Worm (Caenorhabditis elegans): Measurements from ENCODE around the gene T25B9.6.
A peak's percentile ranks its signal among the peaks of the same experiment; 100 is the strongest.

Gene T25B9.6

DNA sequence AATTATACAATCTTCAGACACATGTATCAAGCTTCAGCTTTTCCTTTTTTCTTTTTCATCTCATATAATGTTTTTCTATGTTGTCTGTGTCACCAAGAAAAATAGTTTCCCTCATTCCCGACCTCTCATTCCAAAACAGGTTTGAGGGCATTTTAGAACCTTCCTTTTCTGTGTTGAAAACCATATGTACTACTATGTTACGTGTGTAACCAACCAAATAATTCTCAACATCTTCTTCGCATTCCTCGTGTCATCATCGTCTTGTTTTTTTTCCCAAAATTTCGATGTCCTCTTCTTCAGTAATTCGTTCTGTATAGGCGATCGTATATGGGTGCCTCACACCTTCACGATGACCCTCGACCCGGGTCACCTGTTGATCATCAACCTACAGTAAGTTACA is 32.4 kb downstream of the T25B9.6 start, which contains the start of gene pept-2:
TSS of gene pept-2 (plus strand) at position 301 of the 400 bp plus-strand sequence.
- no peak for TF ChIP-seq tbp1 (GFP tag; optimal IDR thresholded peaks at IDR 0.05)
- no peak for TF ChIP-seq T26A5.8 (tag; optimal IDR thresholded peaks at IDR 0.05)
- no peak for TF ChIP-seq madf-10 (tag; optimal IDR thresholded peaks at IDR 0.05)
- TF ChIP-seq lin-54 (GFP tag; optimal IDR thresholded peaks at IDR 0.05): no peak
- no peak for TF ChIP-seq cebp-1 (GFP tag; IDR thresholded peaks at IDR 0.05)
- no peak for TF ChIP-seq cebp-1 (tag; optimal IDR thresholded peaks at IDR 0.05)
- TF ChIP-seq hmg-20 (GFP tag; IDR thresholded peaks at IDR 0.05): no peak
- TF ChIP-seq ceh-58 (GFP tag; IDR thresholded peaks at IDR 0.05): no peak
- no peak for TF ChIP-seq snpc-1.1 (tag; optimal IDR thresholded peaks at IDR 0.05; ENCODE audit: insufficient read depth)
- TF ChIP-seq Y53G8AR.9 (GFP tag; conservative IDR thresholded peaks at IDR 0.05): no peak
- TF ChIP-seq mes-4 (tag; optimal IDR thresholded peaks at IDR 0.05): no peak

DNA sequence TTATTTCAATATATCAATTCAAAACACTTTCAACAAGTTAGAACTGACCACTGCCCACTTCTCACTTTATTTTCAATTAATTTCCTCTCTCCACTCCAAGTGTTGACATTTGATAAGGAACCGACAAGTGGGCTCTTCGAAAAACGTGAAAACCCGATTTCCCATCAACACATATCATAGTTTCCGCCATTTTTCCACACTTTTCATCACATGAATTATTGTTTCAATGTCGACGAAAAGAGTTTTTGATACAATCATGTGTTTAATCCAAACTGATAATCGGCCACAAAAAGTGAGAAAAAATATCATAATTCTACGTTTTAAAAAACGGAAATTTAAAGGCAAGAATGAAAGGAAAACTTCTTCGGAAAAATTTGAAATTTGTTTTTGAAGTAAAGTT is 37.7 kb downstream of the T25B9.6 start:
- TF ChIP-seq lin-26 (GFP tag; IDR thresholded peaks at IDR 0.05): no peak
- TF ChIP-seq nhr-80 (tag; optimal IDR thresholded peaks at IDR 0.05): peak; percentile 66

DNA sequence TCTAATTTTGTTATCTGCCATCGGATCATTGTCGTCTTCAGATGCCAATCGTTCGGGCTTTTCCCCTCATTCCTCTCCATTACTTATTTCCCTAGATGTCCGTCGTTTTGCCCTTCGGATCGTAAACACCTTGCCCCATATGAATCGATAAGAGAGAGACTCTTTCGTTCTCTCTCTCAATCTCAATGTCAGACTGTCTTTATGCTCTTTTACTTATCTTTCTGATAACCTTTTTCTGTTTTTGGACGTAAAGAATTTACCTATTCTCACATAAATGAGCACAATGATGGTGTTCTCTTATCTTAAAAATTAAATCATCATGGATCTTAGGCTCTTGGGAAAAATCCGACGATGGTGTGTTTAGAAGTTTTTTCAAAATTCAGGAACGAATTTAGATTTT is 38.8 kb downstream of the T25B9.6 start:
- TF ChIP-seq pha-4 (tag; optimal IDR thresholded peaks at IDR 0.05): no peak
- TF ChIP-seq nhr-80 (tag; optimal IDR thresholded peaks at IDR 0.05): peak; percentile 45

DNA sequence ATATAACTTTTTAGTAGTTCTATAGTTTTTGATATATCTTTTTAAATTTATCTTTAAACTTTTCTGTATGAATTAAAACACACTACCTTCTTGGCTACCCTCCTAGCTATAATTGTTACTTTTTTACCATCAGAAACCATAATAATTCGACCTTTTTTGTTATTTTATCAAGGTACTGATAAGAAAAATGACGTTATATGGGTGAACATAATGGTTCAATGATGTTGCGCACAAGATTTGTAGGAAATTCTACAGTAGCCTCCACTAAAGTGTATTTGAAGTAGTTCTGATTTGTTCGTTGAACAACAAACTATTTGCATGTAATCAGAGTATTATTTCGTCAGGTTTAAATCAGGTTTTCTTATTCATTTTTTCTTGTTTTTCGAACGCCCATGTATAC is 40.7 kb downstream of the T25B9.6 start:
- TF ChIP-seq mes-4 (tag; optimal IDR thresholded peaks at IDR 0.05) (no peak), attf-5 (GFP tag; optimal IDR thresholded peaks at IDR 0.05) (no peak), unc-130 (GFP tag; optimal IDR thresholded peaks at IDR 0.05) (no peak), ztf-18 (tag; optimal IDR thresholded peaks at IDR 0.05) (no peak), ztf-3 (GFP tag; optimal IDR thresholded peaks at IDR 0.05) (no peak), ztf-6 (GFP tag; IDR thresholded peaks at IDR 0.05) (no peak)

DNA sequence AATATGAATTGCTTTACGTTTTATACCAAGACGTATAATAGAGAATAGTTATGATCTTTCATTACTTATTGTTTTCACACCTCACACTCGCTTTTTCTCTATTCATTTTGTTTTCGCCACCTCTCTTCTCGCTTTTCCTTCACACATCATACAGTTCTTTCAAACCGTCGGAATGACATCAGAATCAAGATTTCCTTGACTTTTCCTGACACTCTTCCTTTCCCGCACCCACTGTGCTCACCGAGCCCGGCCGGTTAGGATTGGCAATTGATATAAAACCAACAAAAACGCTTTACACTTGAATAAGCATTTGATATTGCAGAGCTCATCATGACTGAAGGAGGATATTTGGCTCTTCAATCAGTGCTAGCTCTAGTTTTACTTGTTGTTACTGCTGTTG is 41.4 kb downstream of the T25B9.6 start, which contains the start of gene zipt-2.1:
TSS of gene zipt-2.1 (plus strand) at position 301 of the 400 bp plus-strand sequence.
- TF ChIP-seq nhr-179 (tag; optimal IDR thresholded peaks at IDR 0.05): no peak
- TF ChIP-seq pbrm-1 (GFP tag; IDR thresholded peaks at IDR 0.05): no peak
- TF ChIP-seq mes-4 (tag; optimal IDR thresholded peaks at IDR 0.05): no peak
- TF ChIP-seq bed-2 (GFP tag; IDR thresholded peaks at IDR 0.05): no peak
- TF ChIP-seq F23B12.7 (tag; optimal IDR thresholded peaks at IDR 0.05; ENCODE audit: insufficient read depth): no peak
- no peak for TF ChIP-seq F39B2.1 (GFP tag; IDR thresholded peaks at IDR 0.05)
- no peak for TF ChIP-seq F49E8.2 (tag; optimal IDR thresholded peaks at IDR 0.05; ENCODE audit: insufficient read depth)
- TF ChIP-seq lin-35 (GFP tag; optimal IDR thresholded peaks at IDR 0.05): no peak
- TF ChIP-seq sdz-38 (tag; optimal IDR thresholded peaks at IDR 0.05): no peak
- no peak for TF ChIP-seq ama-1 (optimal IDR thresholded peaks at IDR 0.05)
- no peak for TF ChIP-seq ama-1 (GFP tag; optimal IDR thresholded peaks at IDR 0.05)
- TF ChIP-seq aptf-3 (GFP tag; IDR thresholded peaks at IDR 0.05): no peak
- TF ChIP-seq ccch-3 (GFP tag; optimal IDR thresholded peaks at IDR 0.05): no peak
- TF ChIP-seq cebp-2 (GFP tag; IDR thresholded peaks at IDR 0.05): no peak
- TF ChIP-seq nfyb-1 (GFP tag; IDR thresholded peaks at IDR 0.05): no peak
- TF ChIP-seq C17E4.6 (GFP tag; IDR thresholded peaks at IDR 0.05): no peak
- no peak for TF ChIP-seq B0035.1 (tag; optimal IDR thresholded peaks at IDR 0.05)
- TF ChIP-seq lin-26 (GFP tag; IDR thresholded peaks at IDR 0.05): no peak
